Fruit fly (Drosophila melanogaster): Measurements from ENCODE around the gene CG31036.

dm6 chr3R:29861432-29862249 is 46.3 kb upstream of the CG31036 start, which contains the start of the genes CG15514 and RpS8:
- TF ChIP-seq Myc (optimal IDR thresholded peaks at IDR 0.05) = no peak
- no peak for TF ChIP-seq Sin3A (optimal IDR thresholded peaks at IDR 0.05)
- TF ChIP-seq h (optimal IDR thresholded peaks at IDR 0.05) = no peak
- no peak for TF ChIP-seq psq (optimal IDR thresholded peaks at IDR 0.05)
